ENCODE assay signal across 3 fruit fly cellular contexts in the genomic region with DNA sequence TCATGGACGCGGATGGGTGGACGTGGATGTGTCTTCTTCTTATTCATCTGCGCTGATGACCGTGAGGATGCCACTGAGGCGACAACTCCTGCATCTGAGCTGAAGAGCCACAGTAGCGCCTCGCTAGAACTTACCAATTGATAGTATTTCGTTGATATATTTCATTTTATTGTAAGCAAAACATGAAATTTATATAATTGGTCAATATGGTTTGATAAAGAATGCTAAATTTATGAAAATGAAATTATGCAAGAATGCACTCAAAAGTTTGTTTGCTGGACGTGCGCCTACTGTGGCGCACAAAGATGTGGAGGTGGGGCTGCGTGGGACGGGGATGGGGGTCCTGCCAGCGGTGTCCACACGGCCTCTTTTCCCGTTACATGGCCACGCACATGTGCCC.
TF ChIP-seq lines count a peak whose summit lies in the region.

No protein-coding gene starts in this region.

- no peak for TF ChIP-seq CTCF in whole organism, embryonic (GFP tag; optimal IDR thresholded peaks at IDR 0.05; lab: Kevin White, UChicago)

TF ChIP-seq in whole organism, embryonic, 481 proteins besides CTCF, POLR2A, EP300 and RAD21 (continues in another document):
- no peak for TF ChIP-seq CG3726 (GFP tag; IDR thresholded peaks at IDR 0.05; lab: Robert Waterston, UW)
- no peak for TF ChIP-seq CG11398 (GFP tag; optimal IDR thresholded peaks at IDR 0.05; lab: Kevin White, UChicago)
- TF ChIP-seq slbo (GFP tag; IDR thresholded peaks at IDR 0.05; lab: Robert Waterston, UW) = no peak
- TF ChIP-seq CG4854 (GFP tag; optimal IDR thresholded peaks at IDR 0.05; lab: Kevin White, UChicago) = no peak
- TF ChIP-seq CG8290 (GFP tag; optimal IDR thresholded peaks at IDR 0.05; lab: Kevin White, UChicago) = no peak
- TF ChIP-seq CG8290 (tag; optimal IDR thresholded peaks at IDR 0.05; lab: Kevin White, UChicago) = no peak
- TF ChIP-seq CG13123 (GFP tag; optimal IDR thresholded peaks at IDR 0.05; lab: Kevin White, UChicago) = no peak
- no peak for TF ChIP-seq ato (GFP tag; IDR thresholded peaks at IDR 0.05; lab: Robert Waterston, UW; ENCODE audit: partially characterized antibody)
- no peak for TF ChIP-seq Hmx (GFP tag; optimal IDR thresholded peaks at IDR 0.05; lab: Kevin White, UChicago)
- TF ChIP-seq CG5180 (GFP tag; optimal IDR thresholded peaks at IDR 0.05; lab: Kevin White, UChicago) = no peak
- TF ChIP-seq CG8765 (GFP tag; IDR thresholded peaks at IDR 0.05; lab: Robert Waterston, UW) = peak; percentile 67; the same call in 1 of the 2 replicates
- TF ChIP-seq wor (GFP tag; IDR thresholded peaks at IDR 0.05; lab: Robert Waterston, UW) = no peak
- no peak for TF ChIP-seq CG12659 (GFP tag; optimal IDR thresholded peaks at IDR 0.05; lab: Kevin White, UChicago)
- no peak for TF ChIP-seq CG9215 (GFP tag; IDR thresholded peaks at IDR 0.05; lab: Robert Waterston, UW)
- peak; percentile 15 for TF ChIP-seq CG16863 (GFP tag; optimal IDR thresholded peaks at IDR 0.05; lab: Kevin White, UChicago)
- TF ChIP-seq CG2116 (GFP tag; optimal IDR thresholded peaks at IDR 0.05; lab: Kevin White, UChicago) = no peak
- TF ChIP-seq bbx (GFP tag; IDR thresholded peaks at IDR 0.05; lab: Robert Waterston, UW; ENCODE audit: partially characterized antibody) = no peak
- TF ChIP-seq unc-4 (GFP tag; IDR thresholded peaks at IDR 0.05; lab: Robert Waterston, UW; ENCODE audit: partially characterized antibody) = no peak
- TF ChIP-seq CG2875 (GFP tag; optimal IDR thresholded peaks at IDR 0.05; lab: Kevin White, UChicago) = no peak
- no peak for TF ChIP-seq odd (GFP tag; optimal IDR thresholded peaks at IDR 0.05; lab: Kevin White, UChicago)
- no peak for TF ChIP-seq Ravus (GFP tag; IDR thresholded peaks at IDR 0.05; lab: Robert Waterston, UW)
- TF ChIP-seq Side (GFP tag; optimal IDR thresholded peaks at IDR 0.05; lab: Kevin White, UChicago) = no peak
- no peak for TF ChIP-seq CG17612 (GFP tag; IDR thresholded peaks at IDR 0.05; lab: Robert Waterston, UW)
- TF ChIP-seq CG11560 (tag; IDR thresholded peaks at IDR 0.05; lab: Robert Waterston, UW) = no peak
- 0 out of 2 replicates have a peak, but pooled peaks have one; percentile 14 for TF ChIP-seq gt (GFP tag; IDR thresholded peaks at IDR 0.05; lab: Robert Waterston, UW)
- no peak for TF ChIP-seq CG3065 (GFP tag; optimal IDR thresholded peaks at IDR 0.05; lab: Kevin White, UChicago)
- no peak for TF ChIP-seq CG15514 (GFP tag; optimal IDR thresholded peaks at IDR 0.05; lab: Kevin White, UChicago)
- no peak for TF ChIP-seq CG3838 (GFP tag; optimal IDR thresholded peaks at IDR 0.05; lab: Kevin White, UChicago)
- no peak for TF ChIP-seq pros (GFP tag; optimal IDR thresholded peaks at IDR 0.05; lab: Kevin White, UChicago)

TF ChIP-seq in whole organism, prepupa, 60 proteins besides CTCF, POLR2A, EP300 and RAD21:
- no peak for TF ChIP-seq fd59A (GFP tag; optimal IDR thresholded peaks at IDR 0.05; lab: Kevin White, UChicago)
- TF ChIP-seq CG6792 (GFP tag; optimal IDR thresholded peaks at IDR 0.05; lab: Kevin White, UChicago) = no peak
- peak; percentile 70 for TF ChIP-seq Eip78C (GFP tag; lab: Kevin White, UChicago)
- TF ChIP-seq CG6808 (GFP tag; optimal IDR thresholded peaks at IDR 0.05; lab: Kevin White, UChicago) = peak; percentile 38
- TF ChIP-seq cyc (GFP tag; optimal IDR thresholded peaks at IDR 0.05; lab: Kevin White, UChicago) = no peak
- no peak for TF ChIP-seq net (GFP tag; optimal IDR thresholded peaks at IDR 0.05; lab: Kevin White, UChicago)
- TF ChIP-seq achi (GFP tag; optimal IDR thresholded peaks at IDR 0.05; lab: Kevin White, UChicago) = peak; percentile 16
- TF ChIP-seq CG10631 (GFP tag; optimal IDR thresholded peaks at IDR 0.05; lab: Kevin White, UChicago) = peak; percentile 12
- peak; percentile 4 for TF ChIP-seq dsx (GFP tag; optimal IDR thresholded peaks at IDR 0.05; lab: Kevin White, UChicago; ENCODE audit: poor library complexity, severe bottlenecking)
- no peak for TF ChIP-seq CG34406 (GFP tag; optimal IDR thresholded peaks at IDR 0.05; lab: Kevin White, UChicago)
- TF ChIP-seq CG15336 (GFP tag; IDR thresholded peaks at IDR 0.05; lab: Robert Waterston, UW) = no peak
- TF ChIP-seq Sox15 (GFP tag; optimal IDR thresholded peaks at IDR 0.05; lab: Kevin White, UChicago) = no peak
- TF ChIP-seq Sox14 (GFP tag; optimal IDR thresholded peaks at IDR 0.05; lab: Kevin White, UChicago) = no peak
- TF ChIP-seq CG1621 (tag; optimal IDR thresholded peaks at IDR 0.05; lab: Kevin White, UChicago) = peak; percentile 11
- TF ChIP-seq ss (GFP tag; optimal IDR thresholded peaks at IDR 0.05; lab: Kevin White, UChicago) = peak; percentile 6 to 28
- TF ChIP-seq svp (GFP tag; lab: Kevin White, UChicago) = no peak
- peak; percentile 36 for TF ChIP-seq Ets96B (tag; optimal IDR thresholded peaks at IDR 0.05; lab: Kevin White, UChicago)
- peak; percentile 16 for TF ChIP-seq spab (GFP tag; optimal IDR thresholded peaks at IDR 0.05; lab: Kevin White, UChicago)
- no peak for TF ChIP-seq Hr4 (GFP tag; optimal IDR thresholded peaks at IDR 0.05; lab: Kevin White, UChicago)
- TF ChIP-seq fd85E (GFP tag; optimal IDR thresholded peaks at IDR 0.05; lab: Kevin White, UChicago) = no peak
- TF ChIP-seq Hr39 (GFP tag; optimal IDR thresholded peaks at IDR 0.05; lab: Kevin White, UChicago) = no peak
- TF ChIP-seq CG10669 (GFP tag; optimal IDR thresholded peaks at IDR 0.05; lab: Kevin White, UChicago) = peak; percentile 28
- no peak for TF ChIP-seq salr (GFP tag; optimal IDR thresholded peaks at IDR 0.05; lab: Kevin White, UChicago)
- no peak for TF ChIP-seq CG6276 (GFP tag; optimal IDR thresholded peaks at IDR 0.05; lab: Kevin White, UChicago)
- TF ChIP-seq fkh (GFP tag; optimal IDR thresholded peaks at IDR 0.05; lab: Kevin White, UChicago) = no peak
- TF ChIP-seq CG3032 (tag; optimal IDR thresholded peaks at IDR 0.05; lab: Kevin White, UChicago) = peak; percentile 23
TF ChIP-seq in whole organism, prepupa: peak in this region for 11.

TF ChIP-seq in whole organism, pupa, 21 proteins besides CTCF, POLR2A, EP300 and RAD21:
- peak; percentile 50 for TF ChIP-seq CG8159 (tag; optimal IDR thresholded peaks at IDR 0.05; lab: Kevin White, UChicago)
- 0 out of 3 replicates have a peak, but pooled peaks have one; percentile 8 for TF ChIP-seq fd96Ca (GFP tag; IDR thresholded peaks at IDR 0.05; lab: Robert Waterston, UW)
- TF ChIP-seq CG9948 (tag; optimal IDR thresholded peaks at IDR 0.05; lab: Kevin White, UChicago) = peak; percentile 36
- TF ChIP-seq CG8301 (tag; optimal IDR thresholded peaks at IDR 0.05; lab: Kevin White, UChicago) = peak; percentile 25
- peak; percentile 50 for TF ChIP-seq CG14655 (GFP tag; optimal IDR thresholded peaks at IDR 0.05; lab: Kevin White, UChicago)
- TF ChIP-seq gl (tag; optimal IDR thresholded peaks at IDR 0.05; lab: Kevin White, UChicago) = no peak
- TF ChIP-seq Pif1B (GFP tag; optimal IDR thresholded peaks at IDR 0.05; lab: Kevin White, UChicago) = no peak
- TF ChIP-seq D1 (tag; optimal IDR thresholded peaks at IDR 0.05; lab: Kevin White, UChicago) = no peak
- peak; percentile 35 for TF ChIP-seq CG15710 (tag; optimal IDR thresholded peaks at IDR 0.05; lab: Kevin White, UChicago)
- peak; percentile 29 for TF ChIP-seq CG17806 (tag; optimal IDR thresholded peaks at IDR 0.05; lab: Kevin White, UChicago)
